Worm (Caenorhabditis elegans): ENCODE measurements around the gene clc-24.

clc-24 gene

ce11 chrIII:991581-991980, 18.3 kb upstream of the clc-24 start, which contains the start of gene trp-2:
Gene trp-2, plus strand, starts transcription at chrIII:991881.
- TF ChIP-seq lsy-2 (tag; optimal IDR thresholded peaks at IDR 0.05) = no peak
- TF ChIP-seq sma-9 (GFP tag; optimal IDR thresholded peaks at IDR 0.05) = no peak
- TF ChIP-seq sma-9 (tag; optimal IDR thresholded peaks at IDR 0.05) = no peak
- TF ChIP-seq lin-39 (tag; optimal IDR thresholded peaks at IDR 0.05) = no peak
- no peak for TF ChIP-seq skn-1 (tag; optimal IDR thresholded peaks at IDR 0.05)

ce11 chrIII:996564-996963, 13.3 kb upstream of the clc-24 start:
- TF ChIP-seq mbf-1 (tag; optimal IDR thresholded peaks at IDR 0.05) (no peak), elt-3 (tag; optimal IDR thresholded peaks at IDR 0.05) (no peak), aly-2 (tag; optimal IDR thresholded peaks at IDR 0.05) (no peak), nhr-23 (tag; optimal IDR thresholded peaks at IDR 0.05) (no peak), ztf-1 (GFP tag; conservative IDR thresholded peaks at IDR 0.05) (no peak), Y55F3AM.14 (GFP tag; optimal IDR thresholded peaks at IDR 0.05) (no peak), zag-1 (tag; optimal IDR thresholded peaks at IDR 0.05) (no peak), lin-13 (GFP tag; optimal IDR thresholded peaks at IDR 0.05) (no peak), snpc-4 (tag; optimal IDR thresholded peaks at IDR 0.05) (no peak), nhr-25 (tag; optimal IDR thresholded peaks at IDR 0.05) (no peak), unc-55 (GFP tag; optimal IDR thresholded peaks at IDR 0.05) (no peak), unc-62 (GFP tag; optimal IDR thresholded peaks at IDR 0.05) (no peak), ama-1 (optimal IDR thresholded peaks at IDR 0.05) (no peak), fos-1 (tag; optimal IDR thresholded peaks at IDR 0.05) (no peak), unc-39 (tag; optimal IDR thresholded peaks at IDR 0.05) (no peak), crh-2 (tag; optimal IDR thresholded peaks at IDR 0.05) (no peak)

- TF ChIP-seq blmp-1 (tag; optimal IDR thresholded peaks at IDR 0.05; ENCODE audit: insufficient read depth) = no peak
- no peak for TF ChIP-seq aly-2 (tag; optimal IDR thresholded peaks at IDR 0.05)
- TF ChIP-seq elt-3 (tag; optimal IDR thresholded peaks at IDR 0.05) = no peak
- TF ChIP-seq R02D3.7 (tag; optimal IDR thresholded peaks at IDR 0.05) = no peak
- TF ChIP-seq ceh-16 (tag; optimal IDR thresholded peaks at IDR 0.05) = no peak
Observed at ce11 chrIII:998855-999254, 11.0 kb upstream of the clc-24 start.

ce11 chrIII:1001297-1001696, 8.5 kb upstream of the clc-24 start, which contains the start of gene R06B10.7:
Gene R06B10.7, minus strand, starts transcription at chrIII:1001397.
- TF ChIP-seq blmp-1 (tag; optimal IDR thresholded peaks at IDR 0.05; ENCODE audit: insufficient read depth) = no peak
- no peak for TF ChIP-seq nhr-10 (tag; optimal IDR thresholded peaks at IDR 0.05)
- no peak for TF ChIP-seq nhr-6 (tag; optimal IDR thresholded peaks at IDR 0.05)
- TF ChIP-seq sem-4 (tag; optimal IDR thresholded peaks at IDR 0.05) = no peak
- no peak for TF ChIP-seq aly-2 (tag; optimal IDR thresholded peaks at IDR 0.05)
- no peak for TF ChIP-seq dmd-4 (tag; optimal IDR thresholded peaks at IDR 0.05)
- TF ChIP-seq F13H6.1 (tag; optimal IDR thresholded peaks at IDR 0.05) = no peak
- TF ChIP-seq fos-1 (tag; optimal IDR thresholded peaks at IDR 0.05) = no peak
- TF ChIP-seq lin-39 (tag; optimal IDR thresholded peaks at IDR 0.05) = no peak
- TF ChIP-seq nhr-12 (tag; optimal IDR thresholded peaks at IDR 0.05) = no peak
- TF ChIP-seq snpc-4 (tag; optimal IDR thresholded peaks at IDR 0.05) = no peak
- no peak for TF ChIP-seq sma-3 (GFP tag; optimal IDR thresholded peaks at IDR 0.05)
- no peak for TF ChIP-seq unc-39 (tag; optimal IDR thresholded peaks at IDR 0.05)
- TF ChIP-seq mbf-1 (tag; optimal IDR thresholded peaks at IDR 0.05) = no peak
- TF ChIP-seq ztf-4 (tag; optimal IDR thresholded peaks at IDR 0.05) = no peak
- no peak for TF ChIP-seq nhr-77 (tag; optimal IDR thresholded peaks at IDR 0.05)
- no peak for TF ChIP-seq elt-1 (tag; optimal IDR thresholded peaks at IDR 0.05)

- no peak for TF ChIP-seq ztf-11 (tag; optimal IDR thresholded peaks at IDR 0.05)
- no peak for TF ChIP-seq lin-39 (tag; optimal IDR thresholded peaks at IDR 0.05)
- no peak for TF ChIP-seq elt-3 (tag; optimal IDR thresholded peaks at IDR 0.05)
- TF ChIP-seq nhr-237 (tag; optimal IDR thresholded peaks at IDR 0.05) = no peak
- no peak for TF ChIP-seq alr-1 (tag; optimal IDR thresholded peaks at IDR 0.05)
- TF ChIP-seq gmeb-1 (tag; optimal IDR thresholded peaks at IDR 0.05) = peak; percentile 46
- peak; percentile 70 for TF ChIP-seq fos-1 (tag; optimal IDR thresholded peaks at IDR 0.05)
- no peak for TF ChIP-seq ztf-4 (tag; optimal IDR thresholded peaks at IDR 0.05)
- no peak for TF ChIP-seq lin-11 (tag; optimal IDR thresholded peaks at IDR 0.05)
- no peak for TF ChIP-seq ceh-82 (tag; optimal IDR thresholded peaks at IDR 0.05)
- peak; percentile 91 for TF ChIP-seq crh-2 (tag; optimal IDR thresholded peaks at IDR 0.05)
Observed at ce11 chrIII:1002510-1002909, 7.3 kb upstream of the clc-24 start, which contains the start of gene clec-150. Gene clec-150, plus strand, starts transcription at chrIII:1002707.

Measured in whole organism, L2 larva.